Worm (Caenorhabditis elegans): ENCODE measurements around the gene F44E7.5.

ce11 chrV:5779984-5780383, 738 bp downstream of the F44E7.5 start:
- TF ChIP-seq nhr-12 (tag; optimal IDR thresholded peaks at IDR 0.05) (no peak), unc-39 (tag; optimal IDR thresholded peaks at IDR 0.05) (no peak), unc-62 (GFP tag; optimal IDR thresholded peaks at IDR 0.05) (no peak), elt-3 (tag; optimal IDR thresholded peaks at IDR 0.05) (no peak), snpc-4 (tag; optimal IDR thresholded peaks at IDR 0.05) (no peak), lsy-2 (tag; optimal IDR thresholded peaks at IDR 0.05) (no peak), nhr-2 (tag; optimal IDR thresholded peaks at IDR 0.05) (no peak)
